Fruit fly (Drosophila melanogaster) whole organism, embryonic: Measurements from ENCODE around the gene Grip75.

ENCODE experiments used
- Aef1 ChIP-seq: fragments of 200-800 bp; sonication (Bioruptor generic); IDR thresholded peaks from 3 replicates; pipeline ENCODE4 v1.3.6; 2022; ENCODE audit warnings: missing biosample characterization, missing genetic modification characterization
- Asciz ChIP-seq: fragments of 200-800 bp; sonication (Bioruptor generic); optimal IDR thresholded peaks from 2 replicates; lab custom pipeline; 2017; ENCODE audit warnings: missing biosample characterization, mild to moderate bottlenecking, missing genetic modification characterization, missing genetic modification reagents
- B-H2 ChIP-seq: fragments of 200-800 bp; sonication (Bioruptor generic); optimal IDR thresholded peaks from 2 replicates; lab custom pipeline; 2018; ENCODE audit warnings: missing biosample characterization, mild to moderate bottlenecking, missing genetic modification characterization
- CG10431 ChIP-seq: fragments of 200-800 bp; sonication (Bioruptor generic); optimal IDR thresholded peaks from 3 replicates; lab custom pipeline; 2018; ENCODE audit warnings: missing biosample characterization, mild to moderate bottlenecking, missing genetic modification characterization
- CG10979 ChIP-seq: fragments of 200-800 bp; sonication (Bioruptor generic); optimal IDR thresholded peaks from 2 replicates; lab custom pipeline; 2018; ENCODE audit warnings: missing biosample characterization, mild to moderate bottlenecking, missing genetic modification characterization, moderate library complexity
- CG11093 ChIP-seq: fragments of 200-800 bp; sonication (Bioruptor generic); IDR thresholded peaks from 3 replicates; pipeline ENCODE4 v1.3.6; 2022; ENCODE audit warnings: missing biosample characterization, missing genetic modification characterization
- CG11456 ChIP-seq: fragments of 200-800 bp; sonication (Bioruptor generic); IDR thresholded peaks from 3 replicates; pipeline ENCODE4 v1.3.6; 2022; ENCODE audit warnings: missing biosample characterization, missing genetic modification characterization
- CG12155 ChIP-seq: fragments of 200-800 bp; sonication (Bioruptor generic); optimal IDR thresholded peaks from 3 replicates; lab custom pipeline; 2016; ENCODE audit warnings: missing biosample characterization, missing genetic modification characterization
- CG14667 ChIP-seq: fragments of 200-800 bp; sonication (Bioruptor generic); IDR thresholded peaks from 2 replicates; pipeline ENCODE4 v1.3.6; 2022; ENCODE audit warnings: missing biosample characterization, missing genetic modification characterization
- CG16813 ChIP-seq: fragments of 200-800 bp; sonication (Bioruptor generic); IDR thresholded peaks from 3 replicates; pipeline ENCODE4 v1.3.6; 2022; ENCODE audit warnings: missing biosample characterization, missing genetic modification characterization; ENCODE audit not compliant: partially characterized antibody
- CG17361 ChIP-seq: fragments of 200-800 bp; sonication (Bioruptor generic); IDR thresholded peaks from 3 replicates; pipeline ENCODE4 v1.3.6; 2022; ENCODE audit warnings: missing biosample characterization, missing genetic modification characterization
- CG18011 ChIP-seq: fragments of 200-800 bp; sonication (Bioruptor generic); optimal IDR thresholded peaks from 2 replicates; lab custom pipeline; 2017; ENCODE audit warnings: missing biosample characterization, missing genetic modification characterization, mild to moderate bottlenecking, moderate library complexity, missing genotype
- CG2116 ChIP-seq: fragments of 200-800 bp; sonication (Bioruptor generic); optimal IDR thresholded peaks from 3 replicates; lab custom pipeline; 2018; ENCODE audit warnings: missing biosample characterization, mild to moderate bottlenecking, missing genetic modification characterization
- CG4424 ChIP-seq: fragments of 200-800 bp; sonication (Bioruptor generic); optimal IDR thresholded peaks from 3 replicates; lab custom pipeline; 2016; ENCODE audit warnings: missing biosample characterization, missing genetic modification characterization
- CG4820 ChIP-seq: fragments of 200-800 bp; sonication (Bioruptor generic); optimal IDR thresholded peaks from 3 replicates; lab custom pipeline; 2016; ENCODE audit warnings: missing biosample characterization, missing genetic modification characterization
- CG6254 ChIP-seq: fragments of 200-800 bp; sonication (Bioruptor generic); optimal IDR thresholded peaks from 3 replicates; lab custom pipeline; 2017; ENCODE audit warnings: mild to moderate bottlenecking, missing biosample characterization, missing genetic modification reagents, missing genetic modification characterization
- CG6791 ChIP-seq: fragments of 200-800 bp; sonication (Bioruptor generic); IDR thresholded peaks from 3 replicates; pipeline ENCODE4 v1.3.6; 2022; ENCODE audit warnings: missing biosample characterization, missing genetic modification characterization; ENCODE audit not compliant: partially characterized antibody
- CG6854 ChIP-seq: fragments of 200-800 bp; sonication (Bioruptor generic); optimal IDR thresholded peaks from 3 replicates; lab custom pipeline; 2017; ENCODE audit warnings: missing biosample characterization, mild to moderate bottlenecking, missing genetic modification characterization
- CG8478 ChIP-seq: fragments of >200 bp; optimal IDR thresholded peaks from 2 replicates; lab custom pipeline; 2018
- CG9817 ChIP-seq: fragments of 200-800 bp; sonication (Bioruptor generic); optimal IDR thresholded peaks from 2 replicates; lab custom pipeline; 2018; ENCODE audit warnings: missing biosample characterization, mild to moderate bottlenecking, missing genetic modification characterization, moderate library complexity
- Deaf1 ChIP-seq: fragments of 200-800 bp; optimal IDR thresholded peaks from 3 replicates; lab custom pipeline; 2019; ENCODE audit warnings: missing biosample characterization, mild to moderate bottlenecking, missing genetic modification characterization, moderate library complexity
- Dip2 ChIP-seq: fragments of 200-800 bp; sonication (Bioruptor generic); IDR thresholded peaks from 2 replicates; pipeline ENCODE4 v1.3.6; 2022; ENCODE audit warnings: missing biosample characterization, missing genetic modification characterization
- Dip3 ChIP-seq: fragments of 200-800 bp; sonication (Bioruptor generic); optimal IDR thresholded peaks from 3 replicates; lab custom pipeline; 2016; ENCODE audit warnings: missing biosample characterization, missing genetic modification characterization
- E2f1 ChIP-seq: fragments of 200-800 bp; sonication (Bioruptor generic); IDR thresholded peaks from 2 replicates; pipeline ENCODE4 v1.3.6; 2022; ENCODE audit warnings: missing biosample characterization, missing genetic modification characterization
- E2f2 ChIP-seq: fragments of 200-800 bp; sonication (Bioruptor generic); IDR thresholded peaks from 2 replicates; pipeline ENCODE4 v1.3.6; 2022; ENCODE audit warnings: missing biosample characterization, missing genetic modification characterization
- Eip74EF ChIP-seq, 2 experiments: fragments of 200-800 bp in 1 of 2; fragments of >200 bp in 1 of 2; sonication (Bioruptor generic) in 1 of 2; optimal IDR thresholded peaks; 2 replicates each; lab custom pipeline; 2017 to 2019; ENCODE audit warnings: missing biosample characterization in 2 of 2, missing genetic modification characterization in 2 of 2, mild to moderate bottlenecking in 1 of 2, moderate library complexity in 1 of 2
- Ets97D ChIP-seq: fragments of 200-800 bp; sonication (Bioruptor generic); optimal IDR thresholded peaks from 3 replicates; lab custom pipeline; 2016; ENCODE audit warnings: missing biosample characterization, missing genetic modification characterization
- GATAe ChIP-seq: fragments of 200-800 bp; sonication (Bioruptor generic); conservative IDR thresholded peaks from 2 replicates; pipeline ENCODE4 v1.3.6; 2022; ENCODE audit warnings: missing biosample characterization, missing genetic modification characterization
- H15 ChIP-seq: fragments of 200-800 bp; sonication (Bioruptor generic); IDR thresholded peaks from 3 replicates; pipeline ENCODE4 v1.3.6; 2022; ENCODE audit warnings: missing biosample characterization, missing genetic modification characterization
- HLH4C ChIP-seq: fragments of 200-800 bp; sonication (Bioruptor generic); IDR thresholded peaks from 3 replicates; pipeline ENCODE4 v1.3.6; 2022; ENCODE audit warnings: missing biosample characterization, missing genetic modification characterization; ENCODE audit not compliant: partially characterized antibody
- Hand ChIP-seq: fragments of 200-800 bp; sonication (Bioruptor generic); optimal IDR thresholded peaks from 2 replicates; lab custom pipeline; 2017; ENCODE audit warnings: mild to moderate bottlenecking, missing biosample characterization, missing genetic modification reagents, missing genetic modification characterization
- Kr ChIP-seq: fragments of 200-800 bp; sonication (Bioruptor generic); optimal IDR thresholded peaks from 2 replicates; lab custom pipeline; 2017; ENCODE audit warnings: missing biosample characterization, mild to moderate bottlenecking, missing genetic modification characterization
- Meics ChIP-seq: fragments of 200-800 bp; sonication (Bioruptor generic); optimal IDR thresholded peaks from 2 replicates; lab custom pipeline; 2017; ENCODE audit warnings: missing biosample characterization, mild to moderate bottlenecking, missing genetic modification characterization
- Six4 ChIP-seq: fragments of 200-800 bp; sonication (Bioruptor generic); optimal IDR thresholded peaks from 2 replicates; lab custom pipeline; 2016; ENCODE audit warnings: missing biosample characterization, missing genetic modification characterization
- Spps ChIP-seq: fragments of 200-800 bp; sonication (Bioruptor generic); optimal IDR thresholded peaks from 2 replicates; lab custom pipeline; 2018; ENCODE audit warnings: missing biosample characterization, mild to moderate bottlenecking, missing genetic modification characterization
- Sry-δ ChIP-seq: fragments of 200-800 bp; sonication (Bioruptor generic); optimal IDR thresholded peaks from 2 replicates; lab custom pipeline; 2016; ENCODE audit warnings: missing biosample characterization, missing genetic modification characterization
- TFAM ChIP-seq: fragments of 200-800 bp; sonication (Bioruptor generic); optimal IDR thresholded peaks from 2 replicates; lab custom pipeline; 2017; ENCODE audit warnings: missing biosample characterization, missing genetic modification characterization, inconsistent platforms
- Tbp ChIP-seq: fragments of >200 bp; optimal IDR thresholded peaks from 2 replicates; lab custom pipeline; 2018; ENCODE audit warnings: missing biosample characterization, missing genetic modification characterization
- bab2 ChIP-seq: fragments of 200-800 bp; sonication (Bioruptor generic); optimal IDR thresholded peaks from 2 replicates; lab custom pipeline; 2016; ENCODE audit warnings: missing biosample characterization, missing genetic modification characterization
- bcd ChIP-seq: fragments of 200-800 bp; sonication (Bioruptor generic); optimal IDR thresholded peaks from 2 replicates; lab custom pipeline; 2017; ENCODE audit warnings: missing biosample characterization, mild to moderate bottlenecking, missing genetic modification characterization
- crol ChIP-seq: fragments of 200-800 bp; sonication (Bioruptor generic); IDR thresholded peaks from 2 replicates; pipeline ENCODE4 v1.3.6; 2022; ENCODE audit warnings: missing biosample characterization, missing genetic modification characterization
- crp ChIP-seq, 2 experiments: fragments of 200-800 bp; sonication (Bioruptor generic); optimal IDR thresholded peaks; 2 replicates in 1 of 2; 3 replicates in 1 of 2; lab custom pipeline; 2017; ENCODE audit warnings: missing biosample characterization in 2 of 2, missing genetic modification characterization in 2 of 2, mild to moderate bottlenecking in 1 of 2, moderate library complexity in 1 of 2
- dysf ChIP-seq: fragments of 200-800 bp; sonication (Bioruptor generic); IDR thresholded peaks from 3 replicates; pipeline ENCODE4 v1.3.6; 2022; ENCODE audit warnings: missing biosample characterization, missing genetic modification characterization
- gro ChIP-seq: fragments of 200-800 bp; sonication (Bioruptor generic); optimal IDR thresholded peaks from 2 replicates; lab custom pipeline; 2016; ENCODE audit warnings: missing biosample characterization, missing genetic modification characterization
- nerfin-2 ChIP-seq: fragments of 200-800 bp; sonication (Bioruptor generic); IDR thresholded peaks from 2 replicates; pipeline ENCODE4 v1.3.6; 2022; ENCODE audit warnings: missing biosample characterization, missing genetic modification characterization; ENCODE audit not compliant: partially characterized antibody
- otp ChIP-seq: fragments of 200-800 bp; sonication (Bioruptor generic); IDR thresholded peaks from 3 replicates; pipeline ENCODE4, ENCODE4 v1.3.6; 2022; ENCODE audit warnings: missing biosample characterization, missing genetic modification characterization
- pita ChIP-seq: fragments of 200-800 bp; sonication (Bioruptor generic); optimal IDR thresholded peaks from 2 replicates; lab custom pipeline; 2017; ENCODE audit warnings: missing biosample characterization, mild to moderate bottlenecking, missing genetic modification characterization
- pros ChIP-seq: fragments of 200-800 bp; sonication (Bioruptor generic); optimal IDR thresholded peaks from 3 replicates; lab custom pipeline; 2019; ENCODE audit warnings: missing biosample characterization, mild to moderate bottlenecking, missing genetic modification characterization, moderate library complexity
- sisA ChIP-seq: fragments of 200-800 bp; sonication (Bioruptor generic); IDR thresholded peaks from 2 replicates; pipeline ENCODE4 v1.3.6; 2022; ENCODE audit warnings: missing biosample characterization, missing genetic modification characterization
- sob ChIP-seq: fragments of 200-800 bp; sonication (Bioruptor generic); IDR thresholded peaks from 2 replicates; pipeline ENCODE4 v1.3.6; 2022; ENCODE audit warnings: missing biosample characterization, missing genetic modification characterization

Grip75 gene

DNA sequence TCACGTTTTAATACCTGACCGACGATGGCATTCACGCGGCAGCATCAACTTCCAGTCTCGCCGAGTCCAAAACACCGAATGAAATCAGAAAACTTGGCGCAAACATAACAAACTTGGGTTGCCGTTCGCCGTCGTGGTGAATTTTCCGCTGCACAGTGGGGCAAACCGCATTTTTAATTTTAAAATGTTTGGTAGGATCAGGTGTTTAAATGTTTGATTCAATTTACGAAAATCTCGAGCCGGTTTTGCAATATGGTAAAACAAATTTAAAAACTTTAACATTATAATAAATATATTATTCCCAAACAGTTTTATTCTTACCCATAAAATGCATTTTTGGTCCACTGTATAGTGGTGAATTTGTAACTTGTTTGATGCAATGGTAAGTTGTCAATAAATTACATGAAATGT is 8.8 kb upstream of the Grip75 start, which contains the start of gene RluA-1:
Gene RluA-1 (minus strand): TSS at position 82 of the 411 bp plus-strand sequence.
- TF ChIP-seq Meics (GFP tag; lab: Kevin White, UChicago) (peak; percentile 99), CG6791 (GFP tag; lab: Robert Waterston, UW) (0 out of 3 replicates have a peak, but pooled peaks have one; percentile 20), crp (GFP tag; optimal IDR thresholded peaks at IDR 0.05; lab: Kevin White, UChicago) (peak; percentile 29 to 75), Dip3 (peak; percentile 77), Eip74EF (GFP tag; optimal IDR thresholded peaks at IDR 0.05; lab: Kevin White, UChicago) (peak in 1 of 2 experiments; percentile 99), H15 (GFP tag; lab: Robert Waterston, UW) (peak; percentile 99), CG11093 (peak; percentile 99), bcd (peak; percentile 99), GATAe (GFP tag; lab: Robert Waterston, UW) (peak; percentile 96), Deaf1 (tag; lab: Kevin White, UChicago) (peak; percentile 91), CG4820 (peak; percentile 99), Asciz (GFP tag; lab: Kevin White, UChicago) (peak; percentile 99), TFAM (GFP tag; lab: Kevin White, UChicago) (peak; percentile 95), CG9817 (tag; lab: Kevin White, UChicago) (peak; percentile 99), CG6854 (GFP tag; lab: Kevin White, UChicago) (peak; percentile 98), Tbp (no peak), Ets97D (peak; percentile 92), CG4424 (peak; percentile 99), pros (GFP tag; lab: Kevin White, UChicago) (peak; percentile 80), CG2116 (GFP tag; lab: Kevin White, UChicago) (peak; percentile 92), Kr (GFP tag; lab: Kevin White, UChicago) (peak; percentile 92), CG8478 (lab: Kevin White, UChicago) (no peak), CG17361 (peak; percentile 99), sob (GFP tag; lab: Robert Waterston, UW) (peak; percentile 100), gro (peak; percentile 94), CG18011 (GFP tag; lab: Kevin White, UChicago) (peak; percentile 92), Spps (tag; lab: Kevin White, UChicago) (peak; percentile 100), dysf (GFP tag; lab: Robert Waterston, UW) (peak; percentile 100), crol (GFP tag; lab: Robert Waterston, UW) (peak; percentile 70), Six4 (GFP tag; lab: Kevin White, UChicago) (peak; percentile 98), Aef1 (GFP tag; lab: Robert Waterston, UW) (peak; percentile 87), CG6254 (GFP tag; lab: Kevin White, UChicago) (peak; percentile 98), E2f2 (peak; percentile 94), CG11456 (peak; percentile 99), B-H2 (GFP tag; lab: Kevin White, UChicago) (peak; percentile 96), nerfin-2 (GFP tag; lab: Robert Waterston, UW) (no peak; the same call in none of the 2 replicates), otp (GFP tag; lab: Robert Waterston, UW) (peak; percentile 99), CG10979 (tag; lab: Kevin White, UChicago) (peak; percentile 99), Dip2 (GFP tag; lab: Robert Waterston, UW) (peak; percentile 77; the same call in 1 of the 2 replicates), sisA (GFP tag; lab: Robert Waterston, UW) (peak; percentile 90; the same call in 1 of the 2 replicates), CG12155 (GFP tag; lab: Kevin White, UChicago) (peak; percentile 97), HLH4C (GFP tag; lab: Robert Waterston, UW) (peak; percentile 58), CG14667 (GFP tag; lab: Robert Waterston, UW) (peak; percentile 99), bab2 (GFP tag; lab: Kevin White, UChicago) (peak; percentile 96), CG10431 (peak; percentile 99), E2f1 (GFP tag; lab: Robert Waterston, UW) (peak; percentile 100), Hand (GFP tag; lab: Kevin White, UChicago) (peak; percentile 96), pita (GFP tag; lab: Kevin White, UChicago) (no peak), Sry-δ (GFP tag; lab: Kevin White, UChicago) (peak; percentile 55), CG16813 (GFP tag; lab: Robert Waterston, UW) (no peak; the same call in none of the 3 replicates)
